Fruit fly (Drosophila melanogaster) whole organism, wandering third instar larva: ENCODE results near the gene CG14635.

Experiments used
- Abd-B ChIP-seq: fragments of >200 bp; optimal IDR thresholded peaks from 2 replicates; lab custom pipeline; 2017; ENCODE audit warnings: missing biosample characterization, missing genetic modification characterization
- CG32264 ChIP-seq: fragments of 200-800 bp; sonication (Bioruptor generic); optimal IDR thresholded peaks from 2 replicates; lab custom pipeline; 2016; ENCODE audit warnings: missing biosample characterization, missing genetic modification characterization
- CrebA ChIP-seq: fragments of 200-800 bp; sonication (Bioruptor generic); optimal IDR thresholded peaks from 2 replicates; lab custom pipeline; 2016; ENCODE audit warnings: missing biosample characterization, mild to moderate bottlenecking, missing genetic modification characterization, borderline replicate concordance
- Dfd ChIP-seq: fragments of >200 bp; optimal IDR thresholded peaks from 2 replicates; lab custom pipeline; 2017; ENCODE audit warnings: missing biosample characterization, missing genetic modification characterization
- Dif ChIP-seq: fragments of 200-275, 200-300 bp; sonication (Bioruptor generic); optimal IDR thresholded peaks from 2 replicates; lab custom pipeline; 2018; ENCODE audit warnings: missing biosample characterization, missing genetic modification characterization; ENCODE audit not compliant: partially characterized antibody
- GATAd ChIP-seq: sonication (Bioruptor generic); optimal IDR thresholded peaks from 2 replicates; lab custom pipeline; 2016; ENCODE audit warnings: missing biosample characterization, missing genetic modification characterization
- HLH106 ChIP-seq: fragments of 200-800 bp; optimal IDR thresholded peaks from 3 replicates; lab custom pipeline; 2019; ENCODE audit warnings: missing biosample characterization, mild to moderate bottlenecking, missing genetic modification characterization, moderate library complexity
- Jra ChIP-seq: sonication (Bioruptor generic); optimal IDR thresholded peaks from 2 replicates; lab custom pipeline; 2016; ENCODE audit warnings: missing biosample characterization, missing genetic modification characterization
- Mio ChIP-seq: sonication (Bioruptor generic); optimal IDR thresholded peaks from 2 replicates; lab custom pipeline; 2016; ENCODE audit warnings: missing biosample characterization, missing genetic modification characterization
- N ChIP-seq: fragments of >200 bp; optimal IDR thresholded peaks from 2 replicates; lab custom pipeline; 2018; ENCODE audit warnings: missing biosample characterization, missing external identifiers, missing genetic modification characterization
- OdsH ChIP-seq: fragments of 200-800 bp; sonication (Bioruptor generic); optimal IDR thresholded peaks from 2 replicates; lab custom pipeline; 2016; ENCODE audit warnings: missing biosample characterization, mild to moderate bottlenecking, missing genetic modification characterization
- Sp1 ChIP-seq: fragments of 200-800 bp; sonication (Bioruptor generic); optimal IDR thresholded peaks from 3 replicates; lab custom pipeline; 2019; ENCODE audit warnings: missing biosample characterization, mild to moderate bottlenecking, missing genetic modification characterization, moderate library complexity
- Vsx2 ChIP-seq: fragments of 200-300, 225-300 bp; sonication (Bioruptor generic); optimal IDR thresholded peaks from 2 replicates; lab custom pipeline; 2018; ENCODE audit warnings: missing biosample characterization, missing genetic modification characterization; ENCODE audit not compliant: partially characterized antibody
- br ChIP-seq: fragments of 200-800 bp; sonication (Bioruptor generic); optimal IDR thresholded peaks from 2 replicates; lab custom pipeline; 2016; ENCODE audit warnings: missing biosample characterization, missing genetic modification characterization
- brk ChIP-seq: fragments of 200-800 bp; sonication (Bioruptor generic); optimal IDR thresholded peaks from 2 replicates; lab custom pipeline; 2016; ENCODE audit warnings: missing biosample characterization, mild to moderate bottlenecking, missing genetic modification characterization
- dl ChIP-seq, 2 experiments: fragments of 175-275, 200-275 bp in 1 of 2; fragments of 200-275 bp in 1 of 2; sonication (Bioruptor generic); optimal IDR thresholded peaks; lab custom pipeline; 2018; ENCODE audit warnings: mild to moderate bottlenecking in 2 of 2, missing biosample characterization in 2 of 2, missing genetic modification characterization in 2 of 2, moderate library complexity in 2 of 2; ENCODE audit not compliant: partially characterized antibody in 2 of 2, insufficient read depth in 1 of 2
- dmrt93B ChIP-seq: fragments of 200-800 bp; sonication (Bioruptor generic); optimal IDR thresholded peaks from 2 replicates; lab custom pipeline; 2018; ENCODE audit warnings: missing biosample characterization, mild to moderate bottlenecking, missing genetic modification characterization
- dsf ChIP-seq: sonication (Bioruptor generic); optimal IDR thresholded peaks from 2 replicates; lab custom pipeline; 2016; ENCODE audit warnings: missing biosample characterization, missing genetic modification characterization, borderline replicate concordance
- ey ChIP-seq: fragments of 200-800 bp; sonication (Bioruptor generic); optimal IDR thresholded peaks from 2 replicates; lab custom pipeline; 2016; ENCODE audit warnings: missing biosample characterization, missing genetic modification characterization
- foxo ChIP-seq, 2 experiments: fragments of 200-800 bp; sonication (Bioruptor generic); optimal IDR thresholded peaks; 2 replicates in 1 of 2; 3 replicates in 1 of 2; lab custom pipeline; 2016 to 2017; ENCODE audit warnings: missing biosample characterization in 2 of 2, missing genetic modification characterization in 2 of 2
- fru ChIP-seq: fragments of 200-800 bp; sonication (Bioruptor generic); optimal IDR thresholded peaks from 3 replicates; lab custom pipeline; 2016; ENCODE audit warnings: missing biosample characterization, mild to moderate bottlenecking, missing genetic modification characterization
- h ChIP-seq: fragments of 200-800 bp; sonication (Bioruptor generic); optimal IDR thresholded peaks from 3 replicates; lab custom pipeline; 2016; ENCODE audit warnings: missing biosample characterization, mild to moderate bottlenecking, missing genetic modification characterization
- lola ChIP-seq: fragments of >200 bp; optimal IDR thresholded peaks from 2 replicates; lab custom pipeline; 2017; ENCODE audit warnings: missing biosample characterization, missing genetic modification characterization
- pan ChIP-seq: fragments of >200 bp; optimal IDR thresholded peaks from 2 replicates; lab custom pipeline; 2017
- rgr ChIP-seq: fragments of 200-800 bp; sonication (Bioruptor generic); optimal IDR thresholded peaks from 3 replicates; lab custom pipeline; 2016; ENCODE audit warnings: missing biosample characterization, mild to moderate bottlenecking, missing genetic modification characterization
- usp ChIP-seq: fragments of >200 bp; optimal IDR thresholded peaks from 2 replicates; lab custom pipeline; 2017; ENCODE audit warnings: missing biosample characterization, missing genetic modification characterization

The CG14635 gene

DNA sequence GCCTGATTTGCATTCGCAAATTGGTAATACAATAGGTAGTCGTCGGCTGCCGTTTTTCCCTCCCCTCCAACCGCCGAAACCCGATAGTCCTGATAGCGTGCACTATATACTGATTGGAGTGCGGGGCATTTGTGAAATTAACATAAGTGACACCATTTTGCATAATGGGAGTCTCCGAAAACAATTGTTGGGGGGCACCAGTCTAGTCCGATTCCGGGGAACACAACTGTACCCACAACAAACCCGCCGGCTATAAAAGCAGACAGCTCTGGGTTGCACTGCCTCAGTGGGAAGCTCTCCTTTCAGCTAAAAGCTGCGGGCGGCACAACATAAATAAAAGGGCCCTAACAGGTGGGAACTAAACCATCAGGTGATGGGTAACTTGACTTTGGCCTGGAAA is 17.7 kb downstream of the CG14635 start, which contains the start of gene CG14634:
Gene CG14634 (plus strand): TSS at position 301 of the 400 bp plus-strand sequence.
- no peak for TF ChIP-seq fru (GFP tag; lab: Kevin White, UChicago)
- no peak for TF ChIP-seq lola (GFP tag; lab: Kevin White, UChicago)
- TF ChIP-seq, all 38 proteins: peak for 0

DNA sequence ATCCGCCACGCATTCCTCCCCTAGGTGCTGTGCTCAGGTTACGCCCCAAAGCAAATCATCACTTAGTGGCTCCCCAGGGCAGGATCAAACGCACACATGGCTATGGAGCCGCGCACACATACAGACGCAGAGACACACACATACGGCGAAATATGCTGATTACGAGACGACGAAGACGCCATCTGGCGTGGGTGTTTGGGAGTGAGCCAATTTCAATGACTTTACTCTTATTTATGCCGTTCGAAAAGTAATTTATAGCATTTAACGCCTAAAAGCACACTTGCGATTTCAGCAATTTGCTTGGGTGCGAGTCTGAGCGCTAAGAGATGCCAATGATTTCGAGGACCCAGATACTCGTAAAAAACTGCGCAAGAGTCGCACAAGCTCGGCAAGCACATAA is 23.8 kb downstream of the CG14635 start:
- TF ChIP-seq CrebA (no peak), Mio (GFP tag; lab: Kevin White, UChicago) (no peak), dmrt93B (no peak), br (no peak), N (GFP tag; lab: Kevin White, UChicago) (no peak), rgr (GFP tag; lab: Kevin White, UChicago) (no peak)

DNA sequence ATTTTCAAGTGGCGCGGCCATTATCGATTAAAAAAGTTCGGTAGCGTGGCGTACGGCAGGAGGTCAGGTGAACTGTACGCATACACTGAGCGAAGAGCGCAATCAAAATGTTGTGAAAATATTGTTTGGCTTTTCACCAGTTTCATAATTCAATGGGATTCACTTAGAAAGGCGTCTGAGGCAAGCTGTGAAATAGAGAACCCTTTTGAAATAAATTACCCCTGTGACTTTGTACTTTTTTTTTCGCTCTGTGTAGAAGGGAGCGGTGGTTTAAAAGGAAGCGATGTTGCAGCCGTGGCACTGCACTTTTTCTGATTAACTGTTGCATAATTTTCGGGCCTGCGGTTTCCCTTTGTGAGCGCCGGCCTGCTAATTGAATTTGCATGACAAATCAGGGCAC is 29.1 kb downstream of the CG14635 start:
- TF ChIP-seq foxo (GFP tag; optimal IDR thresholded peaks at IDR 0.05; lab: Kevin White, UChicago) (peak in 1 of 2 experiments; percentile 38), usp (no peak), CrebA (no peak), ey (GFP tag; lab: Kevin White, UChicago) (peak; percentile 7), h (peak; percentile 24), HLH106 (tag; lab: Kevin White, UChicago) (peak; percentile 5), fru (GFP tag; lab: Kevin White, UChicago) (peak; percentile 34)

DNA sequence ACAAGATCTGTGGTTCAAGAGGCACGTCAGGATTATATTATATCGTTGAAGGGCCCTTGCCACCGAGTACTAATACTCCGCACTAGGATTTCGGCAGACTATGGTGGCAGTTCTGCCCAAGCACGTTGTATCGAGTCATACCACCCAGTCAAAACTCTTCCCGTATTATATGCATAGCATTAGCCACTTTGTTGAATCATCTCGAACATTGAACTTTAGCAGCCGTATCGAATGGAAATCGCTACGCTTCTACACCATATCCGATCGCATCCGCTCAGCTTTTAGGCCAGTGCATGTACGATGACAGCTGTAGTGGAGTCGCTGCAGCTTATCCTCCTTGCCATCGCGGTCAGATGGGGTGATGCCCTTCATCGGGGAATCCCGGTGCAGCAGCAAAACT is 30.8 kb downstream of the CG14635 start, which contains the start of gene CG11664:
Gene CG11664 (plus strand): TSS at position 301 of the 400 bp plus-strand sequence.
- no peak for TF ChIP-seq usp
- no peak for TF ChIP-seq Jra (GFP tag; lab: Kevin White, UChicago)
- no peak for TF ChIP-seq Dif
- TF ChIP-seq brk: no peak
- TF ChIP-seq pan: no peak
- TF ChIP-seq CrebA: no peak
- TF ChIP-seq Abd-B (GFP tag; lab: Kevin White, UChicago): no peak
- TF ChIP-seq HLH106 (tag; lab: Kevin White, UChicago): no peak
- no peak for TF ChIP-seq dl (GFP tag; optimal IDR thresholded peaks at IDR 0.05; lab: Kevin White, UChicago; ENCODE audit: insufficient read depth in 1 of 2, partially characterized antibody in 2 of 2)
- TF ChIP-seq N (GFP tag; lab: Kevin White, UChicago): no peak
- no peak for TF ChIP-seq foxo (GFP tag; optimal IDR thresholded peaks at IDR 0.05; lab: Kevin White, UChicago)
- no peak for TF ChIP-seq fru (GFP tag; lab: Kevin White, UChicago)
- no peak for TF ChIP-seq ey (GFP tag; lab: Kevin White, UChicago)

DNA sequence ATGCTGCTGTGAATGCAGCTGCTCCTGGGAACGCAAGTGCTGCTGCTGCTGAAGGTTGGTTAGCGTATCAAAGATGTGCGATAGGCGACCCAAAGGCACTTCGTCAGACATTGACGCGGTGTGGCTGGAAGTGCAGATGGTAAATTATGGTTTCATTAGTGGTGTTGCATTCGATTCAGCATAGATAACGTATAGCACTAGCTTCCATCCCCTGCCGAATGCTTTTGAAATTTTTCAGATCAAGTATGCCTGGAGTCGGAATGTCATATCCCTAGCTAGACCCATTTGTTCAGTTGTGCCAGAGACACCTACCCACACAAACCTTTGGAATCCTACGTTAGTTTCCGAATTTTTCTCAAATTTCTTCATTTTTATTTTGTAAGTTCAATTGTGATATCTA is 49.6 kb downstream of the CG14635 start, which contains the start of gene CG11663:
Gene CG11663 (plus strand): TSS at position 301 of the 400 bp plus-strand sequence.
- TF ChIP-seq GATAd (GFP tag; lab: Kevin White, UChicago) (no peak), HLH106 (tag; lab: Kevin White, UChicago) (no peak), brk (no peak), Abd-B (GFP tag; lab: Kevin White, UChicago) (no peak), Sp1 (GFP tag; lab: Kevin White, UChicago) (no peak), Jra (GFP tag; lab: Kevin White, UChicago) (no peak), OdsH (GFP tag; lab: Kevin White, UChicago) (no peak), CG32264 (no peak), Dfd (no peak), br (no peak), dsf (GFP tag; lab: Kevin White, UChicago) (no peak), pan (no peak), Dif (no peak), Mio (GFP tag; lab: Kevin White, UChicago) (no peak), Vsx2 (no peak)
